Worm (Caenorhabditis elegans) whole organism, young adult: ENCODE measurements around the gene wdr-37.
A peak's percentile ranks its signal among the peaks of the same experiment; 100 is the strongest.

Source experiments
- B0019.2 ChIP-seq: fragments of 200-800 bp; sonication (Bioruptor generic); conservative IDR thresholded peaks from 2 replicates; pipeline ENCODE4 v1.3.6; 2022; ENCODE audit warnings: missing genetic modification reagents, missing genetic modification characterization, missing compliant biosample characterization
- B0261.1 ChIP-seq: sonication (generic microtip); optimal IDR thresholded peaks from 2 replicates; lab custom pipeline; 2016; ENCODE audit warnings: mild to moderate bottlenecking, missing genetic modification characterization, moderate library complexity, missing compliant biosample characterization
- C06A6.2 ChIP-seq: fragments of 200-800 bp; sonication (Bioruptor generic); conservative IDR thresholded peaks from 2 replicates; pipeline ENCODE4 v1.3.6; 2022; ENCODE audit warnings: missing genetic modification characterization, missing compliant biosample characterization
- D2030.7 ChIP-seq: fragments of 200-800 bp; sonication (Bioruptor generic); IDR thresholded peaks from 2 replicates; pipeline ENCODE4 v1.3.6; 2022; ENCODE audit warnings: missing genetic modification reagents, missing genetic modification characterization, missing compliant biosample characterization
- F22D6.2 ChIP-seq: sonication (generic microtip); optimal IDR thresholded peaks from 2 replicates; lab custom pipeline; 2016; ENCODE audit warnings: mild to moderate bottlenecking, missing genetic modification characterization, missing compliant biosample characterization
- F39B2.1 ChIP-seq: fragments of 200-800 bp; sonication (Bioruptor generic); IDR thresholded peaks from 2 replicates; pipeline ENCODE4 v1.3.6; 2022; ENCODE audit warnings: missing genetic modification reagents, missing genetic modification characterization, missing compliant biosample characterization
- F52B5.7 ChIP-seq: sonication (generic microtip); optimal IDR thresholded peaks from 2 replicates; lab custom pipeline; 2016; ENCODE audit warnings: mild to moderate bottlenecking, missing genetic modification characterization, missing compliant biosample characterization
- K11D2.4 ChIP-seq: fragments of 200-800 bp; sonication (Bioruptor generic); IDR thresholded peaks from 2 replicates; pipeline ENCODE4 v1.3.6; 2022; ENCODE audit warnings: missing genetic modification reagents, missing genetic modification characterization, missing compliant biosample characterization
- K12H6.12 ChIP-seq: fragments of 200-800 bp; sonication (Bioruptor generic); optimal IDR thresholded peaks from 2 replicates; lab custom pipeline; 2018; ENCODE audit warnings: mild to moderate bottlenecking, missing genetic modification characterization, missing compliant biosample characterization
- T26A5.8 ChIP-seq: sonication (generic microtip); optimal IDR thresholded peaks from 2 replicates; lab custom pipeline; 2016; ENCODE audit warnings: missing genetic modification characterization, missing compliant biosample characterization
- Y67H2A.10 ChIP-seq: fragments of 200-800 bp; sonication (Bioruptor generic); conservative IDR thresholded peaks from 2 replicates; pipeline ENCODE4 v1.3.6; 2022; ENCODE audit warnings: missing genetic modification reagents, missing genetic modification characterization, missing compliant biosample characterization
- ZK185.1 ChIP-seq: sonication (generic microtip); optimal IDR thresholded peaks from 2 replicates; lab custom pipeline; 2016; ENCODE audit warnings: mild to moderate bottlenecking, missing genetic modification characterization, missing compliant biosample characterization; ENCODE audit not compliant: poor library complexity, severe bottlenecking
- aptf-2 ChIP-seq: fragments of 200-800 bp; sonication (Bioruptor generic); conservative IDR thresholded peaks from 2 replicates; pipeline ENCODE4 v1.3.6; 2022; ENCODE audit warnings: missing genetic modification reagents, missing genetic modification characterization, missing compliant biosample characterization
- atf-7 ChIP-seq: sonication (generic microtip); optimal IDR thresholded peaks from 2 replicates; lab custom pipeline; 2017; ENCODE audit warnings: mild to moderate bottlenecking, missing genetic modification characterization, missing compliant biosample characterization
- attf-3 ChIP-seq: fragments of 200-800 bp; sonication (Bioruptor generic); conservative IDR thresholded peaks from 2 replicates; pipeline ENCODE4 v1.3.6; 2022; ENCODE audit warnings: missing genetic modification reagents, missing genetic modification characterization, missing compliant biosample characterization
- bed-1 ChIP-seq: fragments of 200-800 bp; sonication (Bioruptor generic); IDR thresholded peaks from 2 replicates; pipeline ENCODE4 v1.3.6; 2022; ENCODE audit warnings: missing genetic modification reagents, missing genetic modification characterization, missing compliant biosample characterization
- bed-2 ChIP-seq: fragments of 200-800 bp; sonication (Bioruptor generic); IDR thresholded peaks from 2 replicates; pipeline ENCODE4 v1.3.6; 2022; ENCODE audit warnings: missing genetic modification reagents, missing genetic modification characterization, missing compliant biosample characterization
- cebp-1 ChIP-seq, 2 experiments: fragments of 200-800 bp in 1 of 2; sonication (Bioruptor generic) in 1 of 2; sonication (generic microtip) in 1 of 2; IDR thresholded peaks in 1 of 2; optimal IDR thresholded peaks in 1 of 2; 2 replicates each; pipeline versions ENCODE4 v1.3.6 to Lab custom; 2017 to 2022; ENCODE audit warnings: missing compliant biosample characterization in 2 of 2, missing genetic modification characterization in 2 of 2, mild to moderate bottlenecking in 1 of 2, missing genetic modification reagents in 1 of 2, moderate library complexity in 1 of 2
- ceh-100 ChIP-seq: fragments of 200-800 bp; sonication (Bioruptor generic); IDR thresholded peaks from 2 replicates; pipeline ENCODE4 v1.3.6; 2022; ENCODE audit warnings: missing genetic modification reagents, missing genetic modification characterization, missing compliant biosample characterization
- ceh-40 ChIP-seq: fragments of 200-800 bp; sonication (Bioruptor generic); IDR thresholded peaks from 2 replicates; pipeline ENCODE4 v1.3.6; 2022; ENCODE audit warnings: missing genetic modification characterization, missing compliant biosample characterization
- ceh-58 ChIP-seq: fragments of 200-800 bp; sonication (Bioruptor generic); IDR thresholded peaks from 2 replicates; pipeline ENCODE4 v1.3.6; 2022; ENCODE audit warnings: missing genetic modification characterization, missing compliant biosample characterization
- die-1 ChIP-seq: sonication (generic microtip); optimal IDR thresholded peaks from 2 replicates; lab custom pipeline; 2016; ENCODE audit warnings: missing genotype, mild to moderate bottlenecking, missing genetic modification characterization, missing compliant biosample characterization
- dox-1 ChIP-seq: fragments of 200-800 bp; sonication (Bioruptor generic); IDR thresholded peaks from 2 replicates; pipeline ENCODE4 v1.3.6; 2022; ENCODE audit warnings: missing genetic modification reagents, missing genetic modification characterization, missing compliant biosample characterization
- dpff-1 ChIP-seq: sonication (generic microtip); optimal IDR thresholded peaks from 2 replicates; lab custom pipeline; 2017; ENCODE audit warnings: mild to moderate bottlenecking, missing genetic modification characterization, missing compliant biosample characterization
- egl-44 ChIP-seq: fragments of 200-800 bp; sonication (Bioruptor generic); IDR thresholded peaks from 2 replicates; pipeline ENCODE4 v1.3.6; 2022; ENCODE audit warnings: missing genetic modification reagents, missing genetic modification characterization, missing compliant biosample characterization
- ekl-4 ChIP-seq: fragments of 200-800 bp; sonication (Bioruptor generic); IDR thresholded peaks from 2 replicates; pipeline ENCODE4 v1.3.6; 2022; ENCODE audit warnings: missing genetic modification reagents, missing genetic modification characterization, missing compliant biosample characterization
- fkh-3 ChIP-seq: sonication (generic microtip); optimal IDR thresholded peaks from 2 replicates; lab custom pipeline; 2016; ENCODE audit warnings: mild to moderate bottlenecking, missing genetic modification characterization, missing compliant biosample characterization
- him-1 ChIP-seq: sonication (generic microtip); optimal IDR thresholded peaks from 2 replicates; lab custom pipeline; 2016; ENCODE audit warnings: missing genotype, missing genetic modification reagents, missing genetic modification characterization, missing compliant biosample characterization
- hlh-26 ChIP-seq: fragments of 200-800 bp; sonication (Bioruptor generic); conservative IDR thresholded peaks from 2 replicates; pipeline ENCODE4 v1.3.6; 2022; ENCODE audit warnings: missing genetic modification reagents, missing genetic modification characterization, missing compliant biosample characterization
- hmg-20 ChIP-seq: fragments of 200-800 bp; sonication (Bioruptor generic); IDR thresholded peaks from 2 replicates; pipeline ENCODE4 v1.3.6; 2022; ENCODE audit warnings: missing genetic modification reagents, missing genetic modification characterization, missing compliant biosample characterization
- let-607 ChIP-seq, 2 experiments: fragments of 200-800 bp in 1 of 2; sonication (Bioruptor generic) in 1 of 2; sonication (generic microtip) in 1 of 2; optimal IDR thresholded peaks; 2 replicates each; lab custom pipeline; 2016 to 2018; ENCODE audit warnings: mild to moderate bottlenecking in 2 of 2, missing compliant biosample characterization in 2 of 2, missing genetic modification characterization in 2 of 2, moderate library complexity in 2 of 2, missing genotype in 1 of 2
- lin-35 ChIP-seq, 3 experiments: fragments of 150-350 bp in 2 of 3; sonication (generic microtip) in 1 of 3; optimal IDR thresholded peaks; 2 replicates each; lab custom pipeline; 2014 to 2018; ENCODE audit warnings: missing biosample characterization in 3 of 3, missing genetic modification characterization in 3 of 3, missing genetic modification reagents in 3 of 3
- lir-1 ChIP-seq: fragments of 200-800 bp; sonication (Bioruptor generic); conservative IDR thresholded peaks from 2 replicates; pipeline ENCODE4 v1.3.6; 2022; ENCODE audit warnings: missing genetic modification reagents, missing genetic modification characterization, missing compliant biosample characterization
- lsy-27 ChIP-seq: sonication (generic microtip); optimal IDR thresholded peaks from 2 replicates; lab custom pipeline; 2017; ENCODE audit warnings: missing genetic modification characterization, mild to moderate bottlenecking, missing compliant biosample characterization, antibody characterized with exemption, missing genotype, borderline replicate concordance; ENCODE audit not compliant: insufficient read depth
- madf-3 ChIP-seq: fragments of 200-800 bp; sonication (Bioruptor generic); IDR thresholded peaks from 2 replicates; pipeline ENCODE4 v1.3.6; 2022; ENCODE audit warnings: missing genetic modification reagents, missing genetic modification characterization, missing compliant biosample characterization
- madf-6 ChIP-seq: fragments of 200-800 bp; sonication (Bioruptor generic); IDR thresholded peaks from 2 replicates; pipeline ENCODE4 v1.3.6; 2022; ENCODE audit warnings: missing genetic modification reagents, missing genetic modification characterization, missing compliant biosample characterization
- madf-8 ChIP-seq: fragments of 200-800 bp; sonication (Bioruptor generic); conservative IDR thresholded peaks from 2 replicates; pipeline ENCODE4 v1.3.6; 2022; ENCODE audit warnings: missing genetic modification reagents, missing genetic modification characterization, missing compliant biosample characterization
- nfya-2 ChIP-seq: fragments of 200-800 bp; sonication (Bioruptor generic); IDR thresholded peaks from 2 replicates; pipeline ENCODE4 v1.3.6; 2022; ENCODE audit warnings: missing genetic modification reagents, missing genetic modification characterization, missing compliant biosample characterization
- nfyb-1 ChIP-seq: fragments of 200-800 bp; sonication (Bioruptor generic); IDR thresholded peaks from 2 replicates; pipeline ENCODE4 v1.3.6; 2022; ENCODE audit warnings: missing genetic modification reagents, missing genetic modification characterization, missing compliant biosample characterization
- nhr-179 ChIP-seq: sonication (generic microtip); optimal IDR thresholded peaks from 2 replicates; lab custom pipeline; 2016; ENCODE audit warnings: mild to moderate bottlenecking, missing genetic modification characterization, missing compliant biosample characterization
- pha-4 ChIP-seq: fragments of 150-350 bp; sonication (generic microtip); optimal IDR thresholded peaks from 2 replicates; lab custom pipeline; 2014; ENCODE audit warnings: missing biosample characterization, missing genetic modification reagents, missing genetic modification characterization
- rcor-1 ChIP-seq: fragments of 200-800 bp; sonication (Bioruptor generic); IDR thresholded peaks from 2 replicates; pipeline ENCODE4 v1.3.6; 2022; ENCODE audit warnings: missing genetic modification reagents, missing genetic modification characterization, missing compliant biosample characterization
- repo-1 ChIP-seq: sonication (generic microtip); optimal IDR thresholded peaks from 2 replicates; lab custom pipeline; 2017; ENCODE audit warnings: mild to moderate bottlenecking, missing genetic modification characterization, missing compliant biosample characterization
- sdz-38 ChIP-seq: sonication (generic microtip); optimal IDR thresholded peaks from 2 replicates; lab custom pipeline; 2016; ENCODE audit warnings: missing genotype, missing genetic modification characterization, missing compliant biosample characterization
- sea-2 ChIP-seq: fragments of 200-800 bp; sonication (Bioruptor generic); IDR thresholded peaks from 2 replicates; pipeline ENCODE4 v1.3.6; 2022; ENCODE audit warnings: missing genetic modification characterization, missing compliant biosample characterization
- tbp1 ChIP-seq: fragments of 200-800 bp; sonication (Bioruptor generic); optimal IDR thresholded peaks from 2 replicates; lab custom pipeline; 2018; ENCODE audit warnings: mild to moderate bottlenecking, missing genetic modification characterization, missing compliant biosample characterization
- xnd-1 ChIP-seq: sonication (generic microtip); optimal IDR thresholded peaks from 2 replicates; lab custom pipeline; 2016; ENCODE audit warnings: missing genotype, missing genetic modification reagents, missing genetic modification characterization, missing compliant biosample characterization
- zim-3 ChIP-seq: sonication (generic microtip); optimal IDR thresholded peaks from 2 replicates; lab custom pipeline; 2017; ENCODE audit warnings: mild to moderate bottlenecking, missing genetic modification characterization, moderate library complexity, missing compliant biosample characterization
- ztf-18 ChIP-seq: sonication (generic microtip); optimal IDR thresholded peaks from 2 replicates; lab custom pipeline; 2016; ENCODE audit warnings: missing genotype, mild to moderate bottlenecking, missing genetic modification characterization, missing compliant biosample characterization

The wdr-37 gene

DNA sequence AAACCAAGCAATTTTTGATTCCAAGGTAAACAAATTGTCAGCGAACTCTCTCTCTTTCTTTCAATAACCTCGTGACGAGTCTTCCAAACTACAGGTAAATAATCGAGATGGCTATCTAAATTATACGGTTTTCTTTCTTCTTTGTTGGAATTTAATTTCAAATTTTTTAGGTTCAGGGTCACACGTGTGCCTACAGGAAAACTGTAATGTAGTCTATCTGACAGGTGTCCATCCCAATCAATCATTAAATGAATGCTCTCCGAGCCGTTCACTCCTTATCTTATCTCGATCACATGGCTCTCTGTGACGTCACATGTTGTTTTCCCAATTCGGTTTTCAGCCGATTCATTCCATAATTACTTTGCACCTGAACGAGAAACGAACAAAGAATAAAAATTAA is 46.8 kb downstream of the wdr-37 start (continued):
- TF ChIP-seq madf-8 (GFP tag; lab: Robert Waterston, UW), result no peak
- 0 out of 2 replicates have a peak, but pooled peaks have one; percentile 10 for TF ChIP-seq lir-1 (GFP tag; lab: Robert Waterston, UW)
- no peak for TF ChIP-seq D2030.7 (GFP tag; lab: Robert Waterston, UW)
- no peak for TF ChIP-seq F39B2.1 (GFP tag; lab: Robert Waterston, UW)
- TF ChIP-seq ceh-40 (GFP tag; lab: Robert Waterston, UW), result no peak
- TF ChIP-seq sdz-38 (tag; lab: Kevin White, UChicago), result no peak
- no peak for TF ChIP-seq sea-2 (GFP tag; lab: Robert Waterston, UW)
- TF ChIP-seq F52B5.7 (tag; lab: Kevin White, UChicago), result no peak
- TF ChIP-seq ZK185.1 (tag; lab: Kevin White, UChicago), result no peak
- TF ChIP-seq lin-35 (GFP tag; optimal IDR thresholded peaks at IDR 0.05; lab: Kevin White, UChicago), result no peak
- no peak for TF ChIP-seq B0019.2 (GFP tag; lab: Robert Waterston, UW)
- TF ChIP-seq C06A6.2 (GFP tag; lab: Robert Waterston, UW), result no peak
- TF ChIP-seq tbp1 (GFP tag; lab: Kevin White, UChicago), result peak; percentile 13
- no peak for TF ChIP-seq him-1 (tag; lab: Kevin White, UChicago)
- no peak for TF ChIP-seq T26A5.8
- no peak for TF ChIP-seq K11D2.4 (GFP tag; lab: Robert Waterston, UW)
- TF ChIP-seq atf-7 (tag; lab: Kevin White, UChicago), result peak; percentile 64
- no peak for TF ChIP-seq ztf-18 (tag; lab: Kevin White, UChicago)
- no peak for TF ChIP-seq die-1 (tag; lab: Kevin White, UChicago)
- no peak for TF ChIP-seq egl-44
- TF ChIP-seq let-607 (tag; optimal IDR thresholded peaks at IDR 0.05; lab: Kevin White, UChicago), result peak; percentile 13 to 83
- no peak for TF ChIP-seq nfya-2
- TF ChIP-seq bed-2 (GFP tag; lab: Robert Waterston, UW), result no peak
- TF ChIP-seq madf-3 (GFP tag; lab: Robert Waterston, UW), result no peak
- TF ChIP-seq nfyb-1 (GFP tag; lab: Robert Waterston, UW), result peak; percentile 79
- TF ChIP-seq bed-1, result no peak
- no peak for TF ChIP-seq Y67H2A.10
- TF ChIP-seq cebp-1 (GFP tag; IDR thresholded peaks at IDR 0.05; lab: Robert Waterston, UW), result 0 out of 2 replicates have a peak, but pooled peaks have one; percentile 17
- peak; percentile 64 for TF ChIP-seq cebp-1 (tag; optimal IDR thresholded peaks at IDR 0.05; lab: Kevin White, UChicago)
- TF ChIP-seq madf-6 (GFP tag; lab: Robert Waterston, UW), result peak; percentile 11; the same call in 1 of the 2 replicates
- TF ChIP-seq B0261.1 (tag; lab: Kevin White, UChicago), result no peak
- TF ChIP-seq dox-1, result no peak
- TF ChIP-seq attf-3 (GFP tag; lab: Robert Waterston, UW), result no peak
- no peak for TF ChIP-seq fkh-3 (tag; lab: Kevin White, UChicago)
- TF ChIP-seq nhr-179 (tag; lab: Kevin White, UChicago), result no peak
- TF ChIP-seq K12H6.12, result no peak
- TF ChIP-seq hmg-20 (GFP tag; lab: Robert Waterston, UW), result no peak
- no peak for TF ChIP-seq ceh-58 (GFP tag; lab: Robert Waterston, UW)
- no peak for TF ChIP-seq lsy-27 (tag; lab: Kevin White, UChicago)
- TF ChIP-seq ceh-100 (GFP tag; lab: Robert Waterston, UW), result no peak
- TF ChIP-seq dpff-1, result no peak
- TF ChIP-seq hlh-26 (GFP tag; lab: Robert Waterston, UW), result no peak
- TF ChIP-seq pha-4, result peak; percentile 76
- TF ChIP-seq F22D6.2, result no peak
- TF ChIP-seq ekl-4 (GFP tag; lab: Robert Waterston, UW), result no peak
- TF ChIP-seq xnd-1 (tag; lab: Kevin White, UChicago), result no peak
- no peak for TF ChIP-seq rcor-1 (GFP tag; lab: Robert Waterston, UW)
- TF ChIP-seq repo-1 (tag; lab: Kevin White, UChicago), result peak; percentile 19
- TF ChIP-seq zim-3 (tag; lab: Kevin White, UChicago), result no peak
- no peak for TF ChIP-seq aptf-2 (GFP tag; lab: Robert Waterston, UW)
